Worm (Caenorhabditis elegans) whole organism, L4 larva: ENCODE data around the gene fbxb-55.

Experiments used
- F10B5.3 ChIP-seq: sonication (generic microtip); optimal IDR thresholded peaks from 2 replicates; lab custom pipeline; 2016; ENCODE audit warnings: mild to moderate bottlenecking, missing genetic modification characterization, missing compliant biosample characterization
- F26F4.8 ChIP-seq: fragments of 200-800 bp; sonication (Bioruptor generic); conservative IDR thresholded peaks from 2 replicates; pipeline ENCODE4 v1.3.6; 2022; ENCODE audit warnings: missing genetic modification characterization, missing compliant biosample characterization
- F44E2.7 ChIP-seq: fragments of 200-800 bp; sonication (Bioruptor generic); IDR thresholded peaks from 2 replicates; pipeline ENCODE4 v2.1.2; 2022; ENCODE audit warnings: missing genetic modification characterization, missing compliant biosample characterization
- T20F7.1 ChIP-seq: fragments of 200-800 bp; sonication (Bioruptor generic); optimal IDR thresholded peaks from 2 replicates; lab custom pipeline; 2018; ENCODE audit warnings: mild to moderate bottlenecking, missing genetic modification characterization, missing compliant biosample characterization
- Y5F2A.4 ChIP-seq: fragments of 200-800 bp; sonication (Bioruptor generic); optimal IDR thresholded peaks from 2 replicates; lab custom pipeline; 2018; ENCODE audit warnings: mild to moderate bottlenecking, missing genetic modification characterization, missing compliant biosample characterization
- Y75B8A.6 ChIP-seq: fragments of 200-800 bp; sonication (Bioruptor generic); IDR thresholded peaks from 2 replicates; pipeline ENCODE4 v1.3.6; 2022; ENCODE audit warnings: missing genetic modification reagents, missing genetic modification characterization, missing compliant biosample characterization
- ZK337.2 ChIP-seq: fragments of 200-800 bp; sonication (Bioruptor generic); IDR thresholded peaks from 2 replicates; pipeline ENCODE4 v1.3.6; 2022; ENCODE audit warnings: missing genetic modification reagents, missing genetic modification characterization, missing compliant biosample characterization
- ama-1 ChIP-seq: fragments of 150-350 bp; optimal IDR thresholded peaks from 2 replicates; lab custom pipeline; 2014; ENCODE audit warnings: inconsistent platforms, mixed read lengths
- attf-4 ChIP-seq: sonication (generic microtip); optimal IDR thresholded peaks from 3 replicates; lab custom pipeline; 2017; ENCODE audit warnings: missing biosample characterization, missing genetic modification characterization
- ceh-20 ChIP-seq: fragments of 200-800 bp; sonication (Bioruptor generic); IDR thresholded peaks from 2 replicates; pipeline ENCODE4 v1.3.6; 2022; ENCODE audit warnings: missing genetic modification reagents, missing genetic modification characterization, missing compliant biosample characterization
- ceh-32 ChIP-seq: sonication (generic microtip); optimal IDR thresholded peaks from 2 replicates; lab custom pipeline; 2016; ENCODE audit warnings: mild to moderate bottlenecking, missing genetic modification characterization, missing compliant biosample characterization; ENCODE audit not compliant: poor library complexity
- ces-1 ChIP-seq: fragments of 150-350 bp; sonication (generic microtip); optimal IDR thresholded peaks from 4 replicates; lab custom pipeline; 2014; ENCODE audit warnings: missing biosample characterization, missing genetic modification reagents, missing genetic modification characterization
- ctbp-1 ChIP-seq: fragments of 200-800 bp; sonication (Bioruptor generic); IDR thresholded peaks from 2 replicates; pipeline ENCODE4 v1.3.6; 2022; ENCODE audit warnings: missing genetic modification reagents, missing genetic modification characterization, missing compliant biosample characterization
- daf-12 ChIP-seq: fragments of 150-350 bp; optimal IDR thresholded peaks from 2 replicates; lab custom pipeline; 2014; ENCODE audit warnings: missing biosample characterization, missing genetic modification reagents, missing genetic modification characterization
- daf-8 ChIP-seq: fragments of 200-800 bp; sonication (Bioruptor generic); IDR thresholded peaks from 2 replicates; pipeline ENCODE4 v1.3.6; 2022; ENCODE audit warnings: missing genetic modification characterization, missing compliant biosample characterization
- dpl-1 ChIP-seq: fragments of 150-350 bp; optimal IDR thresholded peaks from 2 replicates; lab custom pipeline; 2014; ENCODE audit warnings: missing biosample characterization, missing genetic modification reagents, missing genetic modification characterization
- duxl-1 ChIP-seq: sonication (generic microtip); optimal IDR thresholded peaks from 2 replicates; lab custom pipeline; 2016; ENCODE audit warnings: mild to moderate bottlenecking, missing genetic modification characterization, moderate library complexity, missing compliant biosample characterization; ENCODE audit not compliant: poor library complexity
- egl-27 ChIP-seq: sonication (generic microtip); optimal IDR thresholded peaks from 3 replicates; lab custom pipeline; 2017; ENCODE audit warnings: missing biosample characterization, missing genetic modification reagents, missing genetic modification characterization
- egl-43 ChIP-seq: fragments of 200-800 bp; sonication (Bioruptor generic); IDR thresholded peaks from 2 replicates; pipeline ENCODE4 v1.3.6; 2022; ENCODE audit warnings: missing genetic modification reagents, missing genetic modification characterization, missing compliant biosample characterization
- hif-1 ChIP-seq, 2 experiments: sonication (generic microtip); optimal IDR thresholded peaks; 2 replicates each; lab custom pipeline; 2016 to 2017; ENCODE audit warnings: missing compliant biosample characterization in 2 of 2, missing genetic modification characterization in 2 of 2, missing genetic modification reagents in 2 of 2, missing genotype in 2 of 2, mild to moderate bottlenecking in 1 of 2
- hlh-11 ChIP-seq: fragments of 200-800 bp; sonication (Bioruptor generic); optimal IDR thresholded peaks from 2 replicates; lab custom pipeline; 2018; ENCODE audit warnings: mild to moderate bottlenecking, missing genetic modification characterization, missing compliant biosample characterization
- hlh-30 ChIP-seq: sonication (generic microtip); optimal IDR thresholded peaks from 2 replicates; lab custom pipeline; 2017; ENCODE audit warnings: antibody characterized with exemption, mild to moderate bottlenecking, missing genetic modification characterization, missing compliant biosample characterization; ENCODE audit not compliant: insufficient read depth
- hmg-1.1 ChIP-seq: fragments of 200-800 bp; sonication (Bioruptor generic); IDR thresholded peaks from 2 replicates; pipeline ENCODE4 v1.3.6; 2022; ENCODE audit warnings: missing genetic modification reagents, missing genetic modification characterization, missing compliant biosample characterization
- lin-1 ChIP-seq: fragments of 200-800 bp; sonication (Bioruptor generic); IDR thresholded peaks from 2 replicates; pipeline ENCODE4 v1.3.6; 2022; ENCODE audit warnings: missing genetic modification reagents, missing genetic modification characterization, missing compliant biosample characterization
- lin-38 ChIP-seq: fragments of 200-800 bp; sonication (Bioruptor generic); IDR thresholded peaks from 2 replicates; pipeline ENCODE4 v1.3.6; 2022; ENCODE audit warnings: missing genetic modification reagents, missing genetic modification characterization, missing compliant biosample characterization
- lin-39 ChIP-seq: fragments of 150-350 bp; optimal IDR thresholded peaks from 2 replicates; lab custom pipeline; 2014; ENCODE audit warnings: missing biosample characterization, missing genetic modification reagents, missing genetic modification characterization
- lir-3 ChIP-seq: sonication (generic microtip); optimal IDR thresholded peaks from 2 replicates; lab custom pipeline; 2016; ENCODE audit warnings: mild to moderate bottlenecking, missing genetic modification characterization, missing compliant biosample characterization
- madf-5 ChIP-seq, 2 experiments: fragments of 200-800 bp; sonication (Bioruptor generic); IDR thresholded peaks; 2 replicates each; pipeline ENCODE4 v1.3.6; 2022; ENCODE audit warnings: missing compliant biosample characterization in 2 of 2, missing genetic modification characterization in 2 of 2
- madf-9 ChIP-seq: fragments of 200-800 bp; sonication (Bioruptor generic); conservative IDR thresholded peaks from 2 replicates; pipeline ENCODE4 v1.3.6; 2022; ENCODE audit warnings: missing genetic modification reagents, missing genetic modification characterization, missing compliant biosample characterization
- mdl-1 ChIP-seq, 2 experiments: fragments of 150-350 bp in 1 of 2; sonication (generic microtip) in 1 of 2; optimal IDR thresholded peaks; 2 replicates each; lab custom pipeline; 2014 to 2017; ENCODE audit warnings: missing biosample characterization in 2 of 2, missing genetic modification characterization in 2 of 2
- mdt-29 ChIP-seq: fragments of 200-800 bp; sonication (Bioruptor generic); IDR thresholded peaks from 2 replicates; pipeline ENCODE4 v1.3.6; 2022; ENCODE audit warnings: missing genetic modification reagents, missing genetic modification characterization, missing compliant biosample characterization
- mes-2 ChIP-seq: sonication (generic microtip); optimal IDR thresholded peaks from 2 replicates; lab custom pipeline; 2016; ENCODE audit warnings: missing genotype, mild to moderate bottlenecking, missing genetic modification characterization, missing compliant biosample characterization; ENCODE audit not compliant: poor library complexity, severe bottlenecking
- mxl-2 ChIP-seq: fragments of 200-800 bp; sonication (Bioruptor generic); conservative IDR thresholded peaks from 2 replicates; pipeline ENCODE4 v1.3.6; 2022; ENCODE audit warnings: missing genetic modification reagents, missing genetic modification characterization, missing compliant biosample characterization
- nhr-10 ChIP-seq: fragments of 150-350 bp; optimal IDR thresholded peaks from 2 replicates; lab custom pipeline; 2014; ENCODE audit warnings: missing biosample characterization, missing genetic modification characterization
- nhr-102 ChIP-seq: sonication (generic microtip); optimal IDR thresholded peaks from 2 replicates; lab custom pipeline; 2016; ENCODE audit warnings: mild to moderate bottlenecking, missing genetic modification characterization, moderate library complexity, missing compliant biosample characterization
- nhr-11 ChIP-seq: fragments of 150-350 bp; optimal IDR thresholded peaks from 2 replicates; lab custom pipeline; 2014; ENCODE audit warnings: missing biosample characterization, missing genetic modification characterization
- nhr-25 ChIP-seq: sonication (generic microtip); optimal IDR thresholded peaks from 2 replicates; lab custom pipeline; 2017; ENCODE audit warnings: missing genetic modification characterization, mild to moderate bottlenecking, missing compliant biosample characterization, antibody characterized with exemption, moderate library complexity, borderline replicate concordance; ENCODE audit not compliant: insufficient read depth
- nhr-41 ChIP-seq: fragments of 200-800 bp; sonication (Bioruptor generic); IDR thresholded peaks from 2 replicates; pipeline ENCODE4 v1.3.6; 2022; ENCODE audit warnings: missing genetic modification reagents, missing genetic modification characterization, missing compliant biosample characterization
- nhr-76 ChIP-seq: fragments of 150-350 bp; optimal IDR thresholded peaks from 2 replicates; lab custom pipeline; 2014; ENCODE audit warnings: missing biosample characterization, missing genetic modification characterization
- pha-4 ChIP-seq, 2 experiments: fragments of 150-350 bp in 1 of 2; fragments of 200-800 bp in 1 of 2; sonication (Bioruptor generic) in 1 of 2; IDR thresholded peaks in 1 of 2; optimal IDR thresholded peaks in 1 of 2; 2 replicates each; pipeline versions ENCODE4 v1.3.6 to Lab custom; 2014 to 2022; ENCODE audit warnings: missing genetic modification characterization in 2 of 2, missing genetic modification reagents in 2 of 2, missing biosample characterization in 1 of 2, missing compliant biosample characterization in 1 of 2
- php-3 ChIP-seq: fragments of 200-800 bp; sonication (Bioruptor generic); IDR thresholded peaks from 2 replicates; pipeline ENCODE4 v1.3.6; 2022; ENCODE audit warnings: missing genetic modification reagents, missing genetic modification characterization, missing compliant biosample characterization
- pqm-1 ChIP-seq: sonication (generic microtip); optimal IDR thresholded peaks from 2 replicates; lab custom pipeline; 2017; ENCODE audit warnings: missing biosample characterization, missing genetic modification characterization
- rbr-2 ChIP-seq: sonication (generic microtip); optimal IDR thresholded peaks from 2 replicates; lab custom pipeline; 2016; ENCODE audit warnings: missing genotype, missing genetic modification characterization, missing compliant biosample characterization
- saeg-2 ChIP-seq: fragments of 200-800 bp; sonication (Bioruptor generic); IDR thresholded peaks from 2 replicates; pipeline ENCODE4 v1.3.6; 2022; ENCODE audit warnings: missing genetic modification reagents, missing genetic modification characterization, missing compliant biosample characterization
- set-16 ChIP-seq: fragments of 200-800 bp; sonication (Bioruptor generic); IDR thresholded peaks from 2 replicates; pipeline ENCODE4 v1.3.6; 2022; ENCODE audit warnings: missing genetic modification reagents, missing genetic modification characterization, missing compliant biosample characterization
- snpc-1.2 ChIP-seq: fragments of 200-800 bp; sonication (Bioruptor generic); IDR thresholded peaks from 2 replicates; pipeline ENCODE4 v1.3.6; 2022; ENCODE audit warnings: missing genetic modification reagents, missing genetic modification characterization, missing compliant biosample characterization
- unc-62 ChIP-seq, 3 experiments: fragments of 150-350 bp in 1 of 3; sonication (generic microtip); optimal IDR thresholded peaks in 2 of 3; peaks in 1 of 3; 1 replicate in 1 of 3; 2 replicates in 2 of 3; lab custom pipeline; 2014 to 2017; ENCODE audit warnings: missing biosample characterization in 3 of 3, missing genetic modification characterization in 3 of 3, missing genetic modification reagents in 3 of 3, missing genotype in 1 of 3
- zfp-3 ChIP-seq: fragments of 200-800 bp; sonication (Bioruptor generic); conservative IDR thresholded peaks from 2 replicates; pipeline ENCODE4 v1.3.6; 2022; ENCODE audit warnings: missing genetic modification reagents, missing genetic modification characterization, missing compliant biosample characterization
- zip-2 ChIP-seq: fragments of 150-350 bp; optimal IDR thresholded peaks from 2 replicates; lab custom pipeline; 2014; ENCODE audit warnings: missing biosample characterization, missing genetic modification characterization

fbxb-55 gene

ce11 chrIV:4025923-4026322, 42.7 kb upstream of the fbxb-55 start (continued):
- no peak for TF ChIP-seq nhr-25 (tag; lab: Kevin White, UChicago)
- no peak for TF ChIP-seq lin-39 (tag; lab: Kevin White, UChicago)
- TF ChIP-seq pqm-1 (tag; lab: Kevin White, UChicago), result no peak
- TF ChIP-seq F26F4.8, result no peak
- TF ChIP-seq egl-43, result peak; percentile 36; the same call in 1 of the 2 replicates
- TF ChIP-seq daf-8 (GFP tag; lab: Robert Waterston, UW), result no peak
- no peak for TF ChIP-seq saeg-2 (GFP tag; lab: Robert Waterston, UW)
- TF ChIP-seq nhr-41, result no peak
- TF ChIP-seq duxl-1 (tag; lab: Kevin White, UChicago), result no peak
- no peak for TF ChIP-seq ces-1
- TF ChIP-seq set-16, result peak; percentile 85
- no peak for TF ChIP-seq lir-3 (tag; lab: Kevin White, UChicago)
- peak; percentile 58 for TF ChIP-seq rbr-2 (tag; lab: Kevin White, UChicago)
- TF ChIP-seq dpl-1, result peak; percentile 0
- peak; percentile 54; the same call in 1 of the 2 replicates for TF ChIP-seq hmg-1.1 (GFP tag; lab: Robert Waterston, UW)
- TF ChIP-seq php-3 (GFP tag; lab: Robert Waterston, UW), result no peak
- TF ChIP-seq ZK337.2 (GFP tag; lab: Robert Waterston, UW), result no peak
- TF ChIP-seq egl-27 (tag; lab: Kevin White, UChicago), result no peak
- TF ChIP-seq mxl-2 (GFP tag; lab: Robert Waterston, UW), result no peak
- TF ChIP-seq snpc-1.2 (GFP tag; lab: Robert Waterston, UW), result no peak
- TF ChIP-seq nhr-11 (tag; lab: Kevin White, UChicago), result no peak
- peak; percentile 56; the same call in 1 of the 2 replicates for TF ChIP-seq ctbp-1
- peak; percentile 95 to 100 for TF ChIP-seq hif-1 (tag; optimal IDR thresholded peaks at IDR 0.05; lab: Kevin White, UChicago)
- no peak for TF ChIP-seq madf-5 (GFP tag; IDR thresholded peaks at IDR 0.05; lab: Robert Waterston, UW)
- TF ChIP-seq ama-1, result no peak
- peak; percentile 94 to 97 for TF ChIP-seq mdl-1 (tag; optimal IDR thresholded peaks at IDR 0.05; lab: Kevin White, UChicago)
- 0 out of 2 replicates have a peak, but pooled peaks have one; percentile 29 for TF ChIP-seq pha-4 (GFP tag; IDR thresholded peaks at IDR 0.05; lab: Robert Waterston, UW)
- no peak for TF ChIP-seq pha-4 (tag; optimal IDR thresholded peaks at IDR 0.05; lab: Kevin White, UChicago)
- TF ChIP-seq daf-12 (tag; lab: Kevin White, UChicago), result no peak
- no peak for TF ChIP-seq madf-9 (GFP tag; lab: Robert Waterston, UW)
- no peak for TF ChIP-seq T20F7.1 (GFP tag; lab: Kevin White, UChicago)
- TF ChIP-seq nhr-102 (tag; lab: Kevin White, UChicago), result no peak
- peak; percentile 22; the same call in 1 of the 2 replicates for TF ChIP-seq lin-38 (GFP tag; lab: Robert Waterston, UW)
- no peak for TF ChIP-seq zfp-3 (GFP tag; lab: Robert Waterston, UW)
- peak; percentile 96 for TF ChIP-seq hlh-11 (tag; lab: Kevin White, UChicago)
- TF ChIP-seq Y5F2A.4 (GFP tag; lab: Kevin White, UChicago), result no peak
- no peak for TF ChIP-seq Y75B8A.6
- no peak for TF ChIP-seq zip-2 (tag; lab: Kevin White, UChicago)
- TF ChIP-seq mdt-29 (GFP tag; lab: Robert Waterston, UW), result no peak
- no peak for TF ChIP-seq lin-1 (GFP tag; lab: Robert Waterston, UW)
- no peak for TF ChIP-seq ceh-20 (GFP tag; lab: Robert Waterston, UW)
- no peak for TF ChIP-seq F44E2.7
- no peak for TF ChIP-seq nhr-76
- no peak for TF ChIP-seq mes-2 (tag; lab: Kevin White, UChicago)
- TF ChIP-seq attf-4 (tag; lab: Kevin White, UChicago), result no peak
- no peak for TF ChIP-seq nhr-10 (tag; lab: Kevin White, UChicago)
- no peak for TF ChIP-seq hlh-30 (tag; lab: Kevin White, UChicago)
- no peak for TF ChIP-seq unc-62 (GFP tag; optimal IDR thresholded peaks at IDR 0.05 in 1 of 2; lab: Kevin White, UChicago)
- no peak for TF ChIP-seq unc-62 (tag; optimal IDR thresholded peaks at IDR 0.05; lab: Kevin White, UChicago)
- no peak for TF ChIP-seq F10B5.3 (tag; lab: Kevin White, UChicago)
- TF ChIP-seq ceh-32, result no peak
